Worm (Caenorhabditis elegans): ENCODE measurements around the gene C35A5.11.

The C35A5.11 gene

ce11 chrV:10464160-10464559 lies 38.8 kb downstream of the C35A5.11 start:
- TF ChIP-seq rpc-1 (optimal IDR thresholded peaks at IDR 0.05) (no peak), rpc-1 (tag; optimal IDR thresholded peaks at IDR 0.05) (no peak), nfyb-1 (GFP tag; IDR thresholded peaks at IDR 0.05) (no peak), rcor-1 (GFP tag; IDR thresholded peaks at IDR 0.05) (no peak), K12H6.12 (tag; optimal IDR thresholded peaks at IDR 0.05) (no peak), mxl-1 (tag; optimal IDR thresholded peaks at IDR 0.05) (no peak), sea-2 (GFP tag; IDR thresholded peaks at IDR 0.05) (no peak), F33H1.4 (GFP tag; IDR thresholded peaks at IDR 0.05) (no peak), ceh-100 (GFP tag; IDR thresholded peaks at IDR 0.05) (no peak), nhr-120 (GFP tag; IDR thresholded peaks at IDR 0.05) (no peak), xnd-1 (tag; optimal IDR thresholded peaks at IDR 0.05) (no peak), Y95B8A.8 (GFP tag; IDR thresholded peaks at IDR 0.05) (no peak), ama-1 (optimal IDR thresholded peaks at IDR 0.05) (no peak), ama-1 (GFP tag; optimal IDR thresholded peaks at IDR 0.05) (no peak)

ce11 chrV:10463276-10463675 lies 39.6 kb downstream of the C35A5.11 start, which contains the start of gene F22E12.3:
Gene F22E12.3 (minus strand): TSS chrV:10463376.
- TF ChIP-seq attf-6 (GFP tag; IDR thresholded peaks at IDR 0.05), result no peak
- TF ChIP-seq sea-2 (GFP tag; IDR thresholded peaks at IDR 0.05), result no peak
- no peak for TF ChIP-seq ccch-3 (GFP tag; optimal IDR thresholded peaks at IDR 0.05)
- TF ChIP-seq let-526 (GFP tag; IDR thresholded peaks at IDR 0.05), result no peak
- TF ChIP-seq K12H6.12 (tag; optimal IDR thresholded peaks at IDR 0.05), result no peak
- TF ChIP-seq F22D6.2 (tag; optimal IDR thresholded peaks at IDR 0.05), result no peak
- no peak for TF ChIP-seq egl-44 (GFP tag; IDR thresholded peaks at IDR 0.05)
- TF ChIP-seq ceh-40 (GFP tag; IDR thresholded peaks at IDR 0.05), result no peak
- no peak for TF ChIP-seq ceh-91 (GFP tag; IDR thresholded peaks at IDR 0.05)
- no peak for TF ChIP-seq aptf-2 (GFP tag; conservative IDR thresholded peaks at IDR 0.05)
- no peak for TF ChIP-seq madf-6 (GFP tag; IDR thresholded peaks at IDR 0.05)
- TF ChIP-seq rec-8 (tag; optimal IDR thresholded peaks at IDR 0.05), result no peak
- TF ChIP-seq lin-40 (tag; optimal IDR thresholded peaks at IDR 0.05), result no peak

- TF ChIP-seq Y56A3A.18 (GFP tag; IDR thresholded peaks at IDR 0.05), result no peak
- no peak for TF ChIP-seq xnd-1 (tag; optimal IDR thresholded peaks at IDR 0.05)
- TF ChIP-seq mes-4 (tag; optimal IDR thresholded peaks at IDR 0.05), result no peak
- no peak for TF ChIP-seq nfya-2 (GFP tag; IDR thresholded peaks at IDR 0.05)
- no peak for TF ChIP-seq ccch-3 (GFP tag; optimal IDR thresholded peaks at IDR 0.05)
- no peak for TF ChIP-seq attf-6 (GFP tag; IDR thresholded peaks at IDR 0.05)
- TF ChIP-seq ceh-58 (GFP tag; IDR thresholded peaks at IDR 0.05), result no peak
- no peak for TF ChIP-seq ztf-22 (GFP tag; optimal IDR thresholded peaks at IDR 0.05)
- TF ChIP-seq dox-1 (GFP tag; IDR thresholded peaks at IDR 0.05), result no peak
- no peak for TF ChIP-seq D2030.7 (GFP tag; IDR thresholded peaks at IDR 0.05)
- no peak for TF ChIP-seq hlh-12 (tag; optimal IDR thresholded peaks at IDR 0.05)
Measured at ce11 chrV:10462066-10462465, 40.8 kb downstream of the C35A5.11 start, which contains the start of gene chw-1. Gene chw-1 (plus strand): TSS chrV:10462282.

- TF ChIP-seq egl-18 (GFP tag; IDR thresholded peaks at IDR 0.05), result no peak
- TF ChIP-seq let-607 (tag; optimal IDR thresholded peaks at IDR 0.05), result no peak
- TF ChIP-seq hsf-1 (GFP tag; IDR thresholded peaks at IDR 0.05), result no peak
- no peak for TF ChIP-seq unc-62 (GFP tag; optimal IDR thresholded peaks at IDR 0.05)
- no peak for TF ChIP-seq ztf-6 (GFP tag; IDR thresholded peaks at IDR 0.05)
- no peak for TF ChIP-seq ccch-3 (GFP tag; optimal IDR thresholded peaks at IDR 0.05)
- TF ChIP-seq lin-35 (GFP tag; optimal IDR thresholded peaks at IDR 0.05), result no peak
Measured at ce11 chrV:10460685-10461084, 42.2 kb downstream of the C35A5.11 start.

All from whole organism, young adult.